Fruit fly (Drosophila melanogaster) whole organism, wandering third instar larva: ENCODE results near the gene raskol.

Source experiments
- Dfd ChIP-seq: fragments of >200 bp; optimal IDR thresholded peaks from 2 replicates; lab custom pipeline; 2017; ENCODE audit warnings: missing biosample characterization, missing genetic modification characterization
- Jra ChIP-seq: sonication (Bioruptor generic); optimal IDR thresholded peaks from 2 replicates; lab custom pipeline; 2016; ENCODE audit warnings: missing biosample characterization, missing genetic modification characterization
- Myc ChIP-seq: fragments of >200 bp; optimal IDR thresholded peaks from 2 replicates; lab custom pipeline; 2017
- N ChIP-seq: fragments of >200 bp; optimal IDR thresholded peaks from 2 replicates; lab custom pipeline; 2018; ENCODE audit warnings: missing biosample characterization, missing external identifiers, missing genetic modification characterization
- Sp1 ChIP-seq: fragments of 200-800 bp; sonication (Bioruptor generic); optimal IDR thresholded peaks from 3 replicates; lab custom pipeline; 2019; ENCODE audit warnings: missing biosample characterization, mild to moderate bottlenecking, missing genetic modification characterization, moderate library complexity
- dmrt93B ChIP-seq: fragments of 200-800 bp; sonication (Bioruptor generic); optimal IDR thresholded peaks from 2 replicates; lab custom pipeline; 2018; ENCODE audit warnings: missing biosample characterization, mild to moderate bottlenecking, missing genetic modification characterization
- fru ChIP-seq: fragments of 200-800 bp; sonication (Bioruptor generic); optimal IDR thresholded peaks from 3 replicates; lab custom pipeline; 2016; ENCODE audit warnings: missing biosample characterization, mild to moderate bottlenecking, missing genetic modification characterization
- h ChIP-seq: fragments of 200-800 bp; sonication (Bioruptor generic); optimal IDR thresholded peaks from 3 replicates; lab custom pipeline; 2016; ENCODE audit warnings: missing biosample characterization, mild to moderate bottlenecking, missing genetic modification characterization
- lola ChIP-seq: fragments of >200 bp; optimal IDR thresholded peaks from 2 replicates; lab custom pipeline; 2017; ENCODE audit warnings: missing biosample characterization, missing genetic modification characterization
- pan ChIP-seq: fragments of >200 bp; optimal IDR thresholded peaks from 2 replicates; lab custom pipeline; 2017
- psq ChIP-seq: fragments of 200-800 bp; sonication (Bioruptor generic); optimal IDR thresholded peaks from 3 replicates; lab custom pipeline; 2017; ENCODE audit warnings: missing biosample characterization, mild to moderate bottlenecking, missing genetic modification characterization, moderate library complexity
- rgr ChIP-seq: fragments of 200-800 bp; sonication (Bioruptor generic); optimal IDR thresholded peaks from 3 replicates; lab custom pipeline; 2016; ENCODE audit warnings: missing biosample characterization, mild to moderate bottlenecking, missing genetic modification characterization
- usp ChIP-seq: fragments of >200 bp; optimal IDR thresholded peaks from 2 replicates; lab custom pipeline; 2017; ENCODE audit warnings: missing biosample characterization, missing genetic modification characterization
- woc ChIP-seq: sonication (Bioruptor generic); optimal IDR thresholded peaks from 2 replicates; lab custom pipeline; 2016; ENCODE audit warnings: missing biosample characterization, mild to moderate bottlenecking, missing genetic modification characterization

DNA sequence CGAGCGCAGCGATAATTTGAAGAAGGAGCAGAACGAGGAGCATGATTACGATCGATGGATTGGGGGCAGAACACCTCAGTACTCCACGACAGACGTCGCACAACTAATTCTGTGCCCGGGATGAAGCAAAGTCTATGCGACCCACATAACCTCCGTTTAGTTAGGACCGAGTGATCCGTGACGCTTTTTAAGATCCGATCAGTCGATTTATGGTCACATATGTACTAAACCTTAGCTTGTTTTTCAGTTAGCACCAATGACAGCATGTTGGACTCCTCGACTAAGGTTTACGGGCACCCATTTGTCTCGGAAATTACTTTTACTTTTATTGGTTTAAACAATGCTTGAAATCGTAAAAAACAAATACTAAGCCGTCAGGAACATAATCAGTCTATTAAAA, 38.2 kb upstream of the raskol start, which contains the start of gene CG12990:
- TF ChIP-seq lola (GFP tag; lab: Kevin White, UChicago) (no peak), pan (lab: Kevin White, UChicago) (no peak), Myc (no peak), usp (no peak), Dfd (GFP tag; lab: Kevin White, UChicago) (no peak), Sp1 (GFP tag; lab: Kevin White, UChicago) (no peak), Jra (no peak), psq (GFP tag; lab: Kevin White, UChicago) (no peak), woc (GFP tag; lab: Kevin White, UChicago) (no peak), fru (no peak), dmrt93B (GFP tag; lab: Kevin White, UChicago) (no peak), h (GFP tag; lab: Kevin White, UChicago) (no peak), rgr (no peak), N (GFP tag; lab: Kevin White, UChicago) (no peak)
